Fruit fly (Drosophila melanogaster): ENCODE data around the gene hemo.

The hemo gene

dm6 chr3R:18573699-18574259 lies 8.8 kb upstream of the hemo start (continued):
- TF ChIP-seq CG30403 (GFP tag; optimal IDR thresholded peaks at IDR 0.05) (peak; percentile 97), Ptx1 (GFP tag; IDR thresholded peaks at IDR 0.05) (peak; percentile 95), caup (GFP tag; optimal IDR thresholded peaks at IDR 0.05; ENCODE audit: severe bottlenecking) (peak; percentile 93), ab (GFP tag; optimal IDR thresholded peaks at IDR 0.05) (peak; percentile 76), ATbp (GFP tag; optimal IDR thresholded peaks at IDR 0.05) (peak; percentile 91), CG7987 (GFP tag; optimal IDR thresholded peaks at IDR 0.05) (peak; percentile 82), CG33213 (GFP tag; optimal IDR thresholded peaks at IDR 0.05) (peak; percentile 67), amos (GFP tag; IDR thresholded peaks at IDR 0.05; ENCODE audit: partially characterized antibody) (no peak), Blimp-1 (GFP tag; optimal IDR thresholded peaks at IDR 0.05) (peak; percentile 90), D19B (GFP tag; optimal IDR thresholded peaks at IDR 0.05) (peak; percentile 84), CG7357 (GFP tag; IDR thresholded peaks at IDR 0.05) (peak; percentile 84), CG31441 (GFP tag; IDR thresholded peaks at IDR 0.05) (peak; percentile 97), fd64A (GFP tag; optimal IDR thresholded peaks at IDR 0.05) (peak; percentile 71), tup (GFP tag; optimal IDR thresholded peaks at IDR 0.05) (peak; percentile 73), CG4328 (GFP tag; optimal IDR thresholded peaks at IDR 0.05) (peak; percentile 72), CG8924 (tag; optimal IDR thresholded peaks at IDR 0.05) (peak; percentile 96), Sry-δ (GFP tag; optimal IDR thresholded peaks at IDR 0.05) (peak; percentile 41), Ravus (GFP tag; IDR thresholded peaks at IDR 0.05) (peak; percentile 73), gsb-n (tag; optimal IDR thresholded peaks at IDR 0.05) (peak; percentile 90)

DNA sequence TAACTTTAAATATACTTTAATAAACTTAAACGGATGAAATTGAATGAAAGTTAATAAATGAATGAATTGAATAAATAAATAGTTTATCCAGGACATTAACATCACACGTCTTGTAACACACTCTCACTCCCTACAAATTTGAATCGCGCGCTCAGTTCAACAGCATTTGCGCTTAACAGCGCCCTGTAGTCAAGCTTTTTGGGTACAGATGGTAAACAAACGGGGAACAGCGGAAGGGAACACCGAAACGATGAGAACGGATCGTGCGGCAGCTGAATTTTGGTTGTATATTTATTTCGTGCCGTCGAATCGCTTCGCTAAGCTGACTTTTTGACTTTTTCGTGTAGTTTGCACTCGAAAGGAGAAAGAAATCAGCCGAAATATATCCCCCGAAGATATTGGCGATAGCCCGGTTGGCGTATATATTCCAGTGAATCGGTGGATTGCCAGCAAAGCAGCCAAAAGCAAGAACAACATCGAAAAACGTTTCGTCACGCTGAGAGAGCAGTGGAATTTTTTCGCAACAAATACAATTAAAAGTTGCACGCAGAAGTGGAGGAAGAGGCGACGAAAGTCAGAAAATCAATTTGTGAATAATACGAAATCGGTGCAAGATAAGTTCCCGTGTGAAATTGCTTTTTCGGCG lies 8.0 kb upstream of the hemo start, which contains the start of the genes CG7694 and fray:
TSS of gene CG7694 (plus strand) at position 247 of the 646 bp plus-strand sequence.
TSS of gene fray (plus strand) at position 247 of the 646 bp plus-strand sequence.
- TF ChIP-seq CG9727 (GFP tag; optimal IDR thresholded peaks at IDR 0.05): no peak
- peak; percentile 43; the same call in 1 of the 2 replicates for TF ChIP-seq CG14667 (GFP tag; IDR thresholded peaks at IDR 0.05)
- no peak for TF ChIP-seq CG12219 (GFP tag; optimal IDR thresholded peaks at IDR 0.05)
- no peak for TF ChIP-seq CG11696 (GFP tag; IDR thresholded peaks at IDR 0.05)
- TF ChIP-seq Ada2b (GFP tag; IDR thresholded peaks at IDR 0.05): no peak
- peak; percentile 43 for TF ChIP-seq pzg (GFP tag; optimal IDR thresholded peaks at IDR 0.05)
- 0 out of 3 replicates have a peak, but pooled peaks have one; percentile 10 for TF ChIP-seq CG34422 (GFP tag; IDR thresholded peaks at IDR 0.05)
- TF ChIP-seq E2f2 (GFP tag; IDR thresholded peaks at IDR 0.05): peak; percentile 89
- TF ChIP-seq Med (GFP tag): peak; percentile 50
- no peak for TF ChIP-seq CG12942 (GFP tag; optimal IDR thresholded peaks at IDR 0.05)
- TF ChIP-seq slp2 (GFP tag; optimal IDR thresholded peaks at IDR 0.05): no peak
- TF ChIP-seq CG13624 (GFP tag; optimal IDR thresholded peaks at IDR 0.05): no peak
- no peak for TF ChIP-seq CG3163 (GFP tag; optimal IDR thresholded peaks at IDR 0.05)
- TF ChIP-seq Fer2 (tag; optimal IDR thresholded peaks at IDR 0.05): no peak
- no peak for TF ChIP-seq kni (GFP tag; optimal IDR thresholded peaks at IDR 0.05)
- 0 out of 2 replicates have a peak, but pooled peaks have one; percentile 33 for TF ChIP-seq sna (GFP tag; IDR thresholded peaks at IDR 0.05; ENCODE audit: partially characterized antibody)
- TF ChIP-seq pfk (GFP tag; optimal IDR thresholded peaks at IDR 0.05): peak; percentile 99
- TF ChIP-seq CG11456 (GFP tag; IDR thresholded peaks at IDR 0.05): no peak
- peak; percentile 63 for TF ChIP-seq CG1603 (tag; optimal IDR thresholded peaks at IDR 0.05)
- no peak for TF ChIP-seq CG6272 (GFP tag; IDR thresholded peaks at IDR 0.05)
- no peak for TF ChIP-seq hth (optimal IDR thresholded peaks at IDR 0.05)
- no peak for TF ChIP-seq ham (GFP tag; IDR thresholded peaks at IDR 0.05)
- TF ChIP-seq Atf3 (GFP tag; optimal IDR thresholded peaks at IDR 0.05): no peak
- peak; percentile 85 for TF ChIP-seq Dp (GFP tag; optimal IDR thresholded peaks at IDR 0.05)
- no peak for TF ChIP-seq Fer1 (GFP tag; optimal IDR thresholded peaks at IDR 0.05)
- no peak for TF ChIP-seq CG15073 (GFP tag; optimal IDR thresholded peaks at IDR 0.05)
- no peak for TF ChIP-seq CG30020 (tag; optimal IDR thresholded peaks at IDR 0.05)
- TF ChIP-seq BEAF-32 (GFP tag; optimal IDR thresholded peaks at IDR 0.05): peak; percentile 9
- TF ChIP-seq dan (GFP tag; IDR thresholded peaks at IDR 0.05): no peak
- TF ChIP-seq stwl (tag; optimal IDR thresholded peaks at IDR 0.05): peak; percentile 53
